Worm (Caenorhabditis elegans) whole organism, L3 larva: Measurements from ENCODE around the gene exc-13.

Experiments used
- R02D3.7 ChIP-seq: fragments of 150-350 bp; optimal IDR thresholded peaks from 2 replicates; lab custom pipeline; 2014; ENCODE audit warnings: missing biosample characterization, missing genetic modification characterization
- ZK546.5 ChIP-seq: sonication (generic microtip); optimal IDR thresholded peaks from 2 replicates; lab custom pipeline; 2017; ENCODE audit warnings: missing biosample characterization, missing genetic modification characterization
- aly-2 ChIP-seq: fragments of 150-350 bp; optimal IDR thresholded peaks from 2 replicates; lab custom pipeline; 2014; ENCODE audit warnings: missing biosample characterization, missing genetic modification characterization
- ama-1 ChIP-seq: fragments of 150-350 bp; optimal IDR thresholded peaks from 2 replicates; lab custom pipeline; 2018
- ceh-16 ChIP-seq: sonication (generic microtip); optimal IDR thresholded peaks from 2 replicates; lab custom pipeline; 2017; ENCODE audit warnings: missing biosample characterization, missing genetic modification characterization
- ceh-82 ChIP-seq: fragments of 150-350 bp; optimal IDR thresholded peaks from 2 replicates; lab custom pipeline; 2014; ENCODE audit warnings: missing biosample characterization, missing genetic modification characterization
- ceh-9 ChIP-seq: sonication (generic microtip); optimal IDR thresholded peaks from 2 replicates; lab custom pipeline; 2018; ENCODE audit warnings: missing biosample characterization, missing genetic modification characterization
- egl-27 ChIP-seq: sonication (generic microtip); optimal IDR thresholded peaks from 4 replicates; lab custom pipeline; 2017; ENCODE audit warnings: missing biosample characterization, missing genetic modification reagents, missing genetic modification characterization
- egl-5 ChIP-seq: fragments of 150-350 bp; optimal IDR thresholded peaks from 2 replicates; lab custom pipeline; 2017; ENCODE audit warnings: missing biosample characterization, missing genetic modification reagents, missing genetic modification characterization, inconsistent platforms
- elt-1 ChIP-seq: fragments of 150-350 bp; optimal IDR thresholded peaks from 2 replicates; lab custom pipeline; 2014; ENCODE audit warnings: missing biosample characterization, missing genetic modification characterization
- elt-2 ChIP-seq: sonication (generic microtip); optimal IDR thresholded peaks from 2 replicates; lab custom pipeline; 2016; ENCODE audit warnings: missing genetic modification reagents, mild to moderate bottlenecking, missing genetic modification characterization, missing compliant biosample characterization
- eor-1 ChIP-seq, 2 experiments: fragments of 150-350 bp; optimal IDR thresholded peaks; 2 replicates each; lab custom pipeline; 2014 to 2018; ENCODE audit warnings: missing biosample characterization in 2 of 2, missing genetic modification characterization in 2 of 2
- fkh-10 ChIP-seq: sonication (generic microtip); optimal IDR thresholded peaks from 2 replicates; lab custom pipeline; 2017; ENCODE audit warnings: missing biosample characterization, missing genetic modification reagents, missing genetic modification characterization
- fkh-2 ChIP-seq: fragments of 150-350 bp; optimal IDR thresholded peaks from 2 replicates; lab custom pipeline; 2014; ENCODE audit warnings: missing biosample characterization, missing genetic modification reagents, missing genetic modification characterization
- hmg-11 ChIP-seq: sonication (generic microtip); optimal IDR thresholded peaks from 2 replicates; lab custom pipeline; 2016; ENCODE audit warnings: missing genetic modification characterization, missing compliant biosample characterization
- jun-1 ChIP-seq: fragments of 150-350 bp; optimal IDR thresholded peaks from 2 replicates; lab custom pipeline; 2014; ENCODE audit warnings: missing biosample characterization, missing genetic modification reagents, missing genetic modification characterization
- lin-15B ChIP-seq: fragments of 150-350 bp; optimal IDR thresholded peaks from 2 replicates; lab custom pipeline; 2014; ENCODE audit warnings: missing biosample characterization, missing genetic modification characterization
- lin-39 ChIP-seq: fragments of 150-350 bp; optimal IDR thresholded peaks from 2 replicates; lab custom pipeline; 2018; ENCODE audit warnings: missing biosample characterization, missing genetic modification reagents, missing genetic modification characterization
- lsy-12 ChIP-seq: sonication (generic microtip); optimal IDR thresholded peaks from 2 replicates; lab custom pipeline; 2016; ENCODE audit warnings: mild to moderate bottlenecking, missing genetic modification characterization, missing compliant biosample characterization
- mdl-1 ChIP-seq: fragments of 150-350 bp; optimal IDR thresholded peaks from 2 replicates; lab custom pipeline; 2014; ENCODE audit warnings: missing biosample characterization, missing genetic modification characterization
- mml-1 ChIP-seq: fragments of 150-350 bp; sonication (generic microtip); optimal IDR thresholded peaks from 3 replicates; lab custom pipeline; 2014; ENCODE audit warnings: missing biosample characterization, missing genetic modification characterization
- nfya-1 ChIP-seq: sonication (generic microtip); optimal IDR thresholded peaks from 2 replicates; lab custom pipeline; 2017; ENCODE audit warnings: missing genetic modification characterization, mild to moderate bottlenecking, missing compliant biosample characterization, antibody characterized with exemption, moderate library complexity; ENCODE audit not compliant: insufficient read depth
- nhr-11 ChIP-seq: fragments of 150-350 bp; optimal IDR thresholded peaks from 2 replicates; lab custom pipeline; 2014; ENCODE audit warnings: missing biosample characterization, missing genetic modification characterization
- nhr-23 ChIP-seq: fragments of 150-350 bp; optimal IDR thresholded peaks from 2 replicates; lab custom pipeline; 2014; ENCODE audit warnings: missing biosample characterization, missing genetic modification reagents, missing genetic modification characterization
- nhr-25 ChIP-seq: sonication (generic microtip); optimal IDR thresholded peaks from 2 replicates; lab custom pipeline; 2017; ENCODE audit warnings: missing biosample characterization, missing genetic modification characterization
- nhr-28 ChIP-seq: fragments of 150-350 bp; optimal IDR thresholded peaks from 2 replicates; lab custom pipeline; 2014; ENCODE audit warnings: missing biosample characterization, missing genetic modification characterization
- nhr-43 ChIP-seq: sonication (generic microtip); optimal IDR thresholded peaks from 2 replicates; lab custom pipeline; 2016; ENCODE audit warnings: mild to moderate bottlenecking, missing genetic modification characterization, missing compliant biosample characterization; ENCODE audit not compliant: poor library complexity, severe bottlenecking
- nhr-76 ChIP-seq: fragments of 150-350 bp; sonication (generic microtip); optimal IDR thresholded peaks from 5 replicates; lab custom pipeline; 2014; ENCODE audit warnings: missing biosample characterization, missing genetic modification characterization
- pha-4 ChIP-seq: fragments of 150-350 bp; optimal IDR thresholded peaks from 2 replicates; lab custom pipeline; 2014; ENCODE audit warnings: missing biosample characterization, missing genetic modification reagents, missing genetic modification characterization
- pqm-1 ChIP-seq: fragments of 150-350 bp; optimal IDR thresholded peaks from 2 replicates; lab custom pipeline; 2017; ENCODE audit warnings: missing biosample characterization, missing genetic modification characterization, inconsistent platforms
- sea-2 ChIP-seq: fragments of 150-350 bp; sonication (generic microtip); optimal IDR thresholded peaks from 4 replicates; lab custom pipeline; 2014; ENCODE audit warnings: missing biosample characterization, missing genetic modification reagents, missing genetic modification characterization
- snpc-4 ChIP-seq: fragments of 150-350 bp; optimal IDR thresholded peaks from 2 replicates; lab custom pipeline; 2014; ENCODE audit warnings: missing biosample characterization, missing genetic modification characterization
- tbx-2 ChIP-seq: sonication (generic microtip); optimal IDR thresholded peaks from 2 replicates; lab custom pipeline; 2016; ENCODE audit warnings: mild to moderate bottlenecking, missing genetic modification characterization, missing compliant biosample characterization
- unc-39 ChIP-seq: sonication (generic microtip); optimal IDR thresholded peaks from 4 replicates; lab custom pipeline; 2017; ENCODE audit warnings: missing biosample characterization, missing genetic modification characterization
- zag-1 ChIP-seq: fragments of 150-350 bp; optimal IDR thresholded peaks from 2 replicates; lab custom pipeline; 2014; ENCODE audit warnings: missing biosample characterization, missing genetic modification characterization
- ztf-11 ChIP-seq: fragments of 150-350 bp; optimal IDR thresholded peaks from 2 replicates; lab custom pipeline; 2014; ENCODE audit warnings: missing biosample characterization, missing genetic modification characterization

The exc-13 gene

DNA sequence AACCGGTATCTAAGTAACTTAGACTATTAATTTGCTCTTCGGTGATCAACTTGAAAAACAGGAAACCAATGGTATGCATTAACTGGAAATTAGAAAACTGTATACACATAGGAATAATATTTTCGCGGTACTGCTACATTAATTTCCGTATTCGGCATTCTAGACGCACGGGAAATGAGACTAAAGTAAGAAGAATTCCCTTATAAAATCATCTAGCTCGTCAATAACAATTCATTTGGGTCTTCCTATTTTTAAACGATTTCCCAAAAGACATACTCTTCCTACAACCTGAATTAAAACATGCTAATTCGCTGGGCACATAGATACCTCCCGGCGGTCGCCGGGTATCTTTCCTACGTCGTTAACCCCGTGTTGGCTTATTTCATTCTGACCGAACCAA lies 37.3 kb downstream of the exc-13 start, which contains the start of gene srj-13:
TSS of gene srj-13 (plus strand) at position 301 of the 400 bp plus-strand sequence.
- TF ChIP-seq ceh-82 (tag; lab: Kevin White, UChicago) (no peak), nhr-23 (no peak), nhr-28 (no peak), zag-1 (tag; lab: Kevin White, UChicago) (no peak), elt-1 (tag; lab: Kevin White, UChicago) (no peak), ama-1 (lab: Kevin White, UChicago) (no peak), ceh-9 (tag; lab: Kevin White, UChicago) (no peak), eor-1 (tag; optimal IDR thresholded peaks at IDR 0.05; lab: Kevin White, UChicago) (no peak)

- TF ChIP-seq pha-4 (tag; lab: Kevin White, UChicago) = no peak
- no peak for TF ChIP-seq ceh-16 (tag; lab: Kevin White, UChicago)
- TF ChIP-seq nhr-76 (tag; lab: Kevin White, UChicago) = no peak
- TF ChIP-seq elt-1 (tag; lab: Kevin White, UChicago) = no peak
- TF ChIP-seq nhr-25 (tag; lab: Kevin White, UChicago) = no peak
- no peak for TF ChIP-seq lsy-12 (tag; lab: Kevin White, UChicago)
- TF ChIP-seq ama-1 (lab: Kevin White, UChicago) = no peak
- no peak for TF ChIP-seq aly-2 (tag; lab: Kevin White, UChicago)
- no peak for TF ChIP-seq pqm-1 (tag; lab: Kevin White, UChicago)
- no peak for TF ChIP-seq ztf-11
- TF ChIP-seq nhr-23 = no peak
- TF ChIP-seq fkh-10 (GFP tag; lab: Kevin White, UChicago) = no peak
- TF ChIP-seq ceh-82 (tag; lab: Kevin White, UChicago) = no peak
- TF ChIP-seq nfya-1 = no peak
- TF ChIP-seq R02D3.7 (tag; lab: Kevin White, UChicago) = no peak
- TF ChIP-seq hmg-11 (tag; lab: Kevin White, UChicago) = no peak
Measured at ce11 chrV:7403501-7403900, 38.5 kb downstream of the exc-13 start.

DNA sequence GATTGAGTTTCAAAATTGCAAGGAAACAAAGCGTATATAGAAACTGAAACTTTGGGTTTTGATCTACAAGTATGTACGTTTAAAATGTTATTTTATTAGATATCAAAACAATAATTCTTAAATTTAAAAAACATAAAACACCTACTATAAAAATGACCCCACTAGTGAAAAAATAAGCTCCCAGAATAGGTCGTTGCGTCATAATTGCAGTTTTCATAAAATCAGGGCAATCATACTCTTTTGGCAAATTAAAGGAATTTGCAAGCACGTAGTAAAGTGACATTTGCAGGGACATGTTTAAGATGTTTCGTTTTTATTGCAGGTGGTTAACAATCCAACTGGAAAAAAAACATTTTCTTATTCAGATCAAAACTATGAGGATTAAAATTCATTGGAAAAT lies 43.5 kb downstream of the exc-13 start, which contains the start of gene srt-6:
TSS of gene srt-6 (minus strand) at position 295 of the 400 bp plus-strand sequence.
- TF ChIP-seq lsy-12 (tag; lab: Kevin White, UChicago) = no peak
- no peak for TF ChIP-seq lin-15B
- no peak for TF ChIP-seq ceh-9 (tag; lab: Kevin White, UChicago)
- no peak for TF ChIP-seq sea-2 (GFP tag; lab: Kevin White, UChicago)
- TF ChIP-seq nhr-11 (tag; lab: Kevin White, UChicago) = no peak
- no peak for TF ChIP-seq fkh-2 (tag; lab: Kevin White, UChicago)
- no peak for TF ChIP-seq pqm-1 (tag; lab: Kevin White, UChicago)
- TF ChIP-seq nhr-28 = no peak
- no peak for TF ChIP-seq jun-1 (tag; lab: Kevin White, UChicago)
- TF ChIP-seq mdl-1 = no peak
- no peak for TF ChIP-seq lin-39 (tag; lab: Kevin White, UChicago)
- TF ChIP-seq nhr-43 (tag; lab: Kevin White, UChicago) = no peak
- TF ChIP-seq R02D3.7 (tag; lab: Kevin White, UChicago) = no peak
- no peak for TF ChIP-seq fkh-10 (GFP tag; lab: Kevin White, UChicago)
- TF ChIP-seq nhr-23 = no peak
- TF ChIP-seq, all 47 proteins: peak for 0

- TF ChIP-seq ZK546.5 (tag; lab: Kevin White, UChicago) (no peak), unc-39 (tag; lab: Kevin White, UChicago) (no peak), tbx-2 (tag; lab: Kevin White, UChicago) (no peak), egl-5 (no peak), lin-39 (tag; lab: Kevin White, UChicago) (no peak), zag-1 (tag; lab: Kevin White, UChicago) (no peak), egl-27 (tag; lab: Kevin White, UChicago) (no peak), mml-1 (tag; lab: Kevin White, UChicago) (no peak), snpc-4 (tag; lab: Kevin White, UChicago) (no peak), nhr-23 (no peak), elt-2 (no peak), ama-1 (lab: Kevin White, UChicago) (no peak), fkh-10 (GFP tag; lab: Kevin White, UChicago) (no peak), hmg-11 (tag; lab: Kevin White, UChicago) (no peak)
Measured at ce11 chrV:7409599-7409998, 44.5 kb downstream of the exc-13 start, which contains the start of gene R13D7.2. TSS of gene R13D7.2 (plus strand) at chrV:7409899.
